Fruit fly (Drosophila melanogaster): Measurements from ENCODE around the gene trh.

dm6 chr3L:375672-376071 lies 16.8 kb downstream of the trh start:
- TF ChIP-seq luna (GFP tag; optimal IDR thresholded peaks at IDR 0.05) (no peak), CG34422 (GFP tag; IDR thresholded peaks at IDR 0.05) (no peak), ham (GFP tag; IDR thresholded peaks at IDR 0.05) (no peak), CG14860 (GFP tag; IDR thresholded peaks at IDR 0.05; ENCODE audit: partially characterized antibody) (no peak), CG33213 (GFP tag; optimal IDR thresholded peaks at IDR 0.05) (no peak), Hr39 (optimal IDR thresholded peaks at IDR 0.05) (no peak), Abd-B (GFP tag; optimal IDR thresholded peaks at IDR 0.05) (no peak), dmrt99B (tag; optimal IDR thresholded peaks at IDR 0.05) (no peak), CG12219 (GFP tag; optimal IDR thresholded peaks at IDR 0.05) (no peak), pan (optimal IDR thresholded peaks at IDR 0.05) (no peak), pan (GFP tag; optimal IDR thresholded peaks at IDR 0.05 in 1 of 2, IDR thresholded peaks at IDR 0.05 in 1 of 2) (no peak)
